Worm (Caenorhabditis elegans) whole organism, mixed stage, embryonic: ENCODE data around the gene srd-39.

Experiments used
- M03D4.4 ChIP-seq: sonication (generic microtip); optimal IDR thresholded peaks from 2 replicates; lab custom pipeline; 2017; ENCODE audit warnings: mild to moderate bottlenecking, missing genetic modification characterization, missing compliant biosample characterization
- bed-3 ChIP-seq: fragments of 200-800 bp; sonication (Bioruptor generic); optimal IDR thresholded peaks from 3 replicates; lab custom pipeline; 2018; ENCODE audit warnings: mild to moderate bottlenecking, missing genetic modification characterization, moderate library complexity, missing compliant biosample characterization
- blmp-1 ChIP-seq: fragments of 150-350 bp; optimal IDR thresholded peaks from 2 replicates; lab custom pipeline; 2014; ENCODE audit warnings: missing biosample characterization, missing genetic modification characterization
- ceh-39 ChIP-seq: fragments of 150-350 bp; optimal IDR thresholded peaks from 2 replicates; lab custom pipeline; 2014; ENCODE audit warnings: missing biosample characterization, missing genetic modification characterization
- ceh-43 ChIP-seq: fragments of 200-800 bp; sonication (Bioruptor generic); optimal IDR thresholded peaks from 2 replicates; lab custom pipeline; 2018; ENCODE audit warnings: mild to moderate bottlenecking, missing genetic modification characterization, moderate library complexity, missing compliant biosample characterization
- ceh-83 ChIP-seq: fragments of 200-800 bp; sonication (Bioruptor generic); optimal IDR thresholded peaks from 2 replicates; lab custom pipeline; 2018; ENCODE audit warnings: mild to moderate bottlenecking, missing genetic modification characterization, missing compliant biosample characterization
- ces-1 ChIP-seq: fragments of 150-350 bp; optimal IDR thresholded peaks from 2 replicates; lab custom pipeline; 2014; ENCODE audit warnings: missing biosample characterization, missing genetic modification reagents, missing genetic modification characterization
- cnd-1 ChIP-seq: fragments of 200-800 bp; sonication (Bioruptor generic); optimal IDR thresholded peaks from 2 replicates; lab custom pipeline; 2018; ENCODE audit warnings: mild to moderate bottlenecking, missing genetic modification characterization, missing compliant biosample characterization
- drap-1 ChIP-seq: fragments of 200-800 bp; sonication (Bioruptor generic); optimal IDR thresholded peaks from 3 replicates; lab custom pipeline; 2018; ENCODE audit warnings: mild to moderate bottlenecking, missing genetic modification characterization, missing compliant biosample characterization
- elt-1 ChIP-seq: sonication (generic microtip); optimal IDR thresholded peaks from 2 replicates; lab custom pipeline; 2017; ENCODE audit warnings: missing genetic modification characterization, mild to moderate bottlenecking, missing compliant biosample characterization, antibody characterized with exemption, moderate library complexity, borderline replicate concordance; ENCODE audit not compliant: insufficient read depth
- elt-3 ChIP-seq: fragments of 150-350 bp; optimal IDR thresholded peaks from 2 replicates; lab custom pipeline; 2014; ENCODE audit warnings: missing biosample characterization, missing genetic modification characterization
- flh-1 ChIP-seq: fragments of 200-800 bp; sonication (Bioruptor generic); optimal IDR thresholded peaks from 2 replicates; lab custom pipeline; 2018; ENCODE audit warnings: mild to moderate bottlenecking, missing genetic modification characterization, moderate library complexity, missing compliant biosample characterization
- ham-2 ChIP-seq: fragments of 200-800 bp; sonication (Bioruptor generic); optimal IDR thresholded peaks from 2 replicates; lab custom pipeline; 2018; ENCODE audit warnings: mild to moderate bottlenecking, missing genetic modification characterization, missing compliant biosample characterization
- hlh-1 ChIP-seq: fragments of 150-350 bp; optimal IDR thresholded peaks from 2 replicates; lab custom pipeline; 2014; ENCODE audit warnings: missing biosample characterization, missing genetic modification reagents, missing genetic modification characterization
- lin-13 ChIP-seq: fragments of 150-350 bp; optimal IDR thresholded peaks from 2 replicates; lab custom pipeline; 2014; ENCODE audit warnings: missing biosample characterization, missing genetic modification characterization
- lin-32 ChIP-seq: fragments of 200-800 bp; sonication (Bioruptor generic); optimal IDR thresholded peaks from 2 replicates; lab custom pipeline; 2018; ENCODE audit warnings: mild to moderate bottlenecking, missing genetic modification characterization, missing compliant biosample characterization
- lsy-2 ChIP-seq: fragments of 150-350 bp; optimal IDR thresholded peaks from 2 replicates; lab custom pipeline; 2014; ENCODE audit warnings: missing biosample characterization, missing genetic modification characterization
- mab-5 ChIP-seq: fragments of 150-350 bp; optimal IDR thresholded peaks from 2 replicates; lab custom pipeline; 2014; ENCODE audit warnings: missing biosample characterization, missing genetic modification characterization
- mep-1 ChIP-seq: fragments of 150-350 bp; optimal IDR thresholded peaks from 2 replicates; lab custom pipeline; 2017; ENCODE audit warnings: missing biosample characterization, missing genetic modification reagents, missing genetic modification characterization, inconsistent platforms
- mls-2 ChIP-seq: sonication (generic microtip); optimal IDR thresholded peaks from 2 replicates; lab custom pipeline; 2016; ENCODE audit warnings: mild to moderate bottlenecking, missing genetic modification characterization, moderate library complexity, missing compliant biosample characterization
- nhr-12 ChIP-seq: fragments of 150-350 bp; optimal IDR thresholded peaks from 2 replicates; lab custom pipeline; 2014; ENCODE audit warnings: missing biosample characterization, missing genetic modification characterization
- nhr-2 ChIP-seq: fragments of 150-350 bp; optimal IDR thresholded peaks from 2 replicates; lab custom pipeline; 2014; ENCODE audit warnings: missing biosample characterization, missing genetic modification characterization
- nhr-237 ChIP-seq: fragments of 150-350 bp; optimal IDR thresholded peaks from 2 replicates; lab custom pipeline; 2014; ENCODE audit warnings: missing biosample characterization, missing genetic modification characterization
- nhr-28 ChIP-seq: fragments of 150-350 bp; optimal IDR thresholded peaks from 2 replicates; lab custom pipeline; 2014; ENCODE audit warnings: missing biosample characterization, missing genetic modification characterization
- nhr-76 ChIP-seq: sonication (generic microtip); optimal IDR thresholded peaks from 2 replicates; lab custom pipeline; 2017; ENCODE audit warnings: missing biosample characterization, missing genetic modification characterization
- pha-4 ChIP-seq: fragments of 150-350 bp; optimal IDR thresholded peaks from 2 replicates; lab custom pipeline; 2018; ENCODE audit warnings: missing biosample characterization, missing genetic modification reagents, missing genetic modification characterization
- sem-2 ChIP-seq: fragments of 200-800 bp; sonication (Bioruptor generic); optimal IDR thresholded peaks from 2 replicates; lab custom pipeline; 2018; ENCODE audit warnings: mild to moderate bottlenecking, missing genetic modification characterization, missing compliant biosample characterization
- snpc-4 ChIP-seq: fragments of 150-350 bp; optimal IDR thresholded peaks from 2 replicates; lab custom pipeline; 2014; ENCODE audit warnings: missing biosample characterization, missing genetic modification characterization
- sptf-1 ChIP-seq: sonication (generic microtip); optimal IDR thresholded peaks from 2 replicates; lab custom pipeline; 2017; ENCODE audit warnings: mild to moderate bottlenecking, missing genetic modification characterization, moderate library complexity, missing compliant biosample characterization
- tbx-8 ChIP-seq: fragments of 200-800 bp; sonication (Bioruptor generic); optimal IDR thresholded peaks from 2 replicates; lab custom pipeline; 2018; ENCODE audit warnings: mild to moderate bottlenecking, missing genetic modification characterization, moderate library complexity, missing compliant biosample characterization
- unc-120 ChIP-seq: sonication (generic microtip); optimal IDR thresholded peaks from 2 replicates; lab custom pipeline; 2017; ENCODE audit warnings: missing genetic modification characterization, missing compliant biosample characterization; ENCODE audit not compliant: poor library complexity, severe bottlenecking
- unc-39 ChIP-seq: fragments of 150-350 bp; optimal IDR thresholded peaks from 2 replicates; lab custom pipeline; 2014; ENCODE audit warnings: missing biosample characterization, missing genetic modification characterization
- unc-62 ChIP-seq: fragments of 150-350 bp; optimal IDR thresholded peaks from 2 replicates; lab custom pipeline; 2014; ENCODE audit warnings: missing biosample characterization, missing genetic modification reagents, missing genetic modification characterization
- zip-8 ChIP-seq: fragments of 150-350 bp; optimal IDR thresholded peaks from 2 replicates; lab custom pipeline; 2014; ENCODE audit warnings: missing biosample characterization, missing genetic modification characterization
- ztf-11 ChIP-seq: fragments of 150-350 bp; optimal IDR thresholded peaks from 2 replicates; lab custom pipeline; 2014; ENCODE audit warnings: missing biosample characterization, missing genetic modification characterization

Gene srd-39

DNA sequence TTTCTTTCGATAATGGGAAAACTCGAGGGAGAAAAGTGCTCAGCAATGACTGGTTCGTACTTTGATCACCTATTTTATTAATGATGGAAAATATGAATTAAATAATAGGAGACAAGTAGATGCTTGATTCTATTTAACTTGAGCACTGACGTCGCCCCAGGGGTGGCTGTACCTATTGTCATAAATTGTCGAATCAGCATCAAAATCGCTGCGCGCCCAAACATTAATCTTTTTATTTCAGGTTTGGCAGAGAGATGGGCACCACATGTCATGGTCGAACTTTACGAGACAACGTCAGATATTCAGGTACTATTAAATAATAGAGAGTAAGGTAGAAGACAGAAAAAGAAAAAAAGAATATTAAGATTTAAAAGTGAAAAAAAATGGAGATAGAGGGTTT is 23.9 kb upstream of the srd-39 start:
- TF ChIP-seq ceh-83 (GFP tag; lab: Kevin White, UChicago) (no peak), unc-62 (GFP tag; lab: Kevin White, UChicago) (no peak), nhr-2 (tag; lab: Kevin White, UChicago) (no peak), hlh-1 (tag; lab: Kevin White, UChicago) (no peak), unc-120 (no peak), elt-3 (tag; lab: Kevin White, UChicago) (no peak), bed-3 (no peak), ceh-43 (GFP tag; lab: Kevin White, UChicago) (no peak), lin-13 (tag; lab: Kevin White, UChicago) (no peak), ztf-11 (tag; lab: Kevin White, UChicago) (no peak), drap-1 (GFP tag; lab: Kevin White, UChicago) (no peak), cnd-1 (tag; lab: Kevin White, UChicago) (no peak), mab-5 (tag; lab: Kevin White, UChicago) (no peak), elt-1 (tag; lab: Kevin White, UChicago) (no peak), zip-8 (tag; lab: Kevin White, UChicago) (no peak), nhr-237 (tag; lab: Kevin White, UChicago) (no peak), mep-1 (tag; lab: Kevin White, UChicago) (no peak)
- TF ChIP-seq, all 35 proteins: peak for 0

- no peak for TF ChIP-seq sem-2 (GFP tag; lab: Kevin White, UChicago)
- no peak for TF ChIP-seq ceh-39 (tag; lab: Kevin White, UChicago)
- no peak for TF ChIP-seq nhr-12
- TF ChIP-seq mls-2 = no peak
- TF ChIP-seq snpc-4 (tag; lab: Kevin White, UChicago) = no peak
- no peak for TF ChIP-seq unc-120
- no peak for TF ChIP-seq ces-1
- TF ChIP-seq nhr-2 (tag; lab: Kevin White, UChicago) = no peak
- no peak for TF ChIP-seq cnd-1 (tag; lab: Kevin White, UChicago)
- no peak for TF ChIP-seq nhr-28 (tag; lab: Kevin White, UChicago)
- no peak for TF ChIP-seq mab-5 (tag; lab: Kevin White, UChicago)
- no peak for TF ChIP-seq nhr-237 (tag; lab: Kevin White, UChicago)
- no peak for TF ChIP-seq flh-1 (GFP tag; lab: Kevin White, UChicago)
- TF ChIP-seq lsy-2 (tag; lab: Kevin White, UChicago) = no peak
- no peak for TF ChIP-seq nhr-76 (tag; lab: Kevin White, UChicago)
- TF ChIP-seq sptf-1 (tag; lab: Kevin White, UChicago) = no peak
- TF ChIP-seq unc-39 (tag; lab: Kevin White, UChicago) = no peak
- no peak for TF ChIP-seq lin-13 (tag; lab: Kevin White, UChicago)
- TF ChIP-seq lin-32 (GFP tag; lab: Kevin White, UChicago) = no peak
- TF ChIP-seq ztf-11 (tag; lab: Kevin White, UChicago) = no peak
Measured at ce11 chrX:13323697-13324096, 23.3 kb upstream of the srd-39 start.

DNA sequence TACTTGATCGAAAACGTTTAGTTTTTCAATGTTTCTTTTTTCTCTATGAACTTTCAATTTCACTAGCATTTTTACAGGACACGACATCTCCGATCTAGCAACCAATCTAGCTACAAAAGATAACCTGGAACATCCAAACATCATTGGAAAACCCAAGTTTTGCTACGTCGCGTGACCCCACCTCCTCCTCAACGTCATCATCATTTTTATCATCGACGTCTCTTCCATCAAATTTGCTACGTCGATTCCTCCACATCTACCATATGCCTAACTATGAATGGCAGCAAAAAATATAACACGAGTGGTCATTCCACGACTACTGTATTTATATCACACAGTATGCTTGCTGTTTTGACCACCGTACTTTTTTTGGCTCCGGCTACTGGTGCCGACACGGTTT is 22.5 kb upstream of the srd-39 start, which contains the start of gene F46G10.2:
Gene F46G10.2, plus strand, starts transcription at position 78 of the 400 bp plus-strand sequence.
- TF ChIP-seq ztf-11 (tag; lab: Kevin White, UChicago) (no peak), tbx-8 (GFP tag; lab: Kevin White, UChicago) (no peak), blmp-1 (tag; lab: Kevin White, UChicago) (no peak), unc-39 (tag; lab: Kevin White, UChicago) (no peak), nhr-237 (tag; lab: Kevin White, UChicago) (no peak), ham-2 (GFP tag; lab: Kevin White, UChicago) (no peak), snpc-4 (tag; lab: Kevin White, UChicago) (no peak), pha-4 (tag; lab: Kevin White, UChicago) (no peak), M03D4.4 (tag; lab: Kevin White, UChicago) (no peak), cnd-1 (tag; lab: Kevin White, UChicago) (no peak), mls-2 (no peak), elt-1 (tag; lab: Kevin White, UChicago) (no peak), sptf-1 (tag; lab: Kevin White, UChicago) (no peak), flh-1 (GFP tag; lab: Kevin White, UChicago) (no peak), ceh-39 (tag; lab: Kevin White, UChicago) (no peak), ceh-83 (GFP tag; lab: Kevin White, UChicago) (no peak)
- TF ChIP-seq, all 35 proteins: peak for 0
